Fruit fly (Drosophila melanogaster) whole organism, embryonic: ENCODE data around the gene Appl.

Source experiments
- Atf6 ChIP-seq: fragments of 200-800 bp; sonication (Bioruptor generic); IDR thresholded peaks from 2 replicates; pipeline ENCODE4 v1.3.6; 2022; ENCODE audit warnings: missing biosample characterization, missing genetic modification characterization
- Bdp1 ChIP-seq: fragments of 200-800 bp; sonication (Bioruptor generic); optimal IDR thresholded peaks from 3 replicates; lab custom pipeline; 2016; ENCODE audit warnings: missing biosample characterization, missing genetic modification characterization
- Blimp-1 ChIP-seq: fragments of 200-800 bp; sonication (Bioruptor generic); optimal IDR thresholded peaks from 3 replicates; lab custom pipeline; 2018; ENCODE audit warnings: missing biosample characterization, missing genetic modification characterization, mild to moderate bottlenecking, moderate library complexity, missing genetic modification reagents
- BtbVII ChIP-seq: fragments of 200-800 bp; sonication (Bioruptor generic); optimal IDR thresholded peaks from 3 replicates; lab custom pipeline; 2017; ENCODE audit warnings: missing biosample characterization, mild to moderate bottlenecking, missing genetic modification characterization
- CG10209 ChIP-seq: fragments of 200-800 bp; sonication (Bioruptor generic); optimal IDR thresholded peaks from 3 replicates; lab custom pipeline; 2017; ENCODE audit warnings: missing biosample characterization, mild to moderate bottlenecking, missing genetic modification characterization, missing genetic modification reagents
- CG11085 ChIP-seq: fragments of 200-800 bp; sonication (Bioruptor generic); IDR thresholded peaks from 2 replicates; pipeline ENCODE4 v1.3.6; 2022; ENCODE audit warnings: missing biosample characterization, missing genetic modification characterization
- CG11398 ChIP-seq: fragments of 200-800 bp; sonication (Bioruptor generic); optimal IDR thresholded peaks from 2 replicates; lab custom pipeline; 2016; ENCODE audit warnings: missing biosample characterization, missing genetic modification characterization
- CG12071 ChIP-seq: fragments of 200-800 bp; sonication (Bioruptor generic); optimal IDR thresholded peaks from 3 replicates; lab custom pipeline; 2018; ENCODE audit warnings: missing biosample characterization, mild to moderate bottlenecking, missing genetic modification characterization
- CG15011 ChIP-seq: fragments of 200-800 bp; sonication (Bioruptor generic); optimal IDR thresholded peaks from 3 replicates; lab custom pipeline; 2018; ENCODE audit warnings: missing biosample characterization, mild to moderate bottlenecking, missing genetic modification characterization
- CG1602 ChIP-seq: fragments of 200-800 bp; sonication (Bioruptor generic); optimal IDR thresholded peaks from 3 replicates; lab custom pipeline; 2016; ENCODE audit warnings: missing biosample characterization, missing genetic modification characterization
- CG17359 ChIP-seq: fragments of 200-800 bp; sonication (Bioruptor generic); optimal IDR thresholded peaks from 3 replicates; lab custom pipeline; 2018; ENCODE audit warnings: missing biosample characterization, mild to moderate bottlenecking, missing genetic modification characterization, moderate library complexity
- CG17802 ChIP-seq: fragments of 200-800 bp; sonication (Bioruptor generic); optimal IDR thresholded peaks from 2 replicates; lab custom pipeline; 2018; ENCODE audit warnings: missing biosample characterization, mild to moderate bottlenecking, missing genetic modification characterization, moderate library complexity
- CG18476 ChIP-seq: fragments of 200-800 bp; sonication (Bioruptor generic); optimal IDR thresholded peaks from 2 replicates; lab custom pipeline; 2016; ENCODE audit warnings: missing biosample characterization, mild to moderate bottlenecking, missing genetic modification characterization
- CG18599 ChIP-seq: fragments of 200-800 bp; sonication (Bioruptor generic); optimal IDR thresholded peaks from 3 replicates; lab custom pipeline; 2017; ENCODE audit warnings: missing biosample characterization, missing genetic modification characterization, mild to moderate bottlenecking, moderate library complexity, missing genetic modification reagents
- CG2678 ChIP-seq: fragments of 200-800 bp; sonication (Bioruptor generic); optimal IDR thresholded peaks from 3 replicates; lab custom pipeline; 2019; ENCODE audit warnings: missing biosample characterization, mild to moderate bottlenecking, missing genetic modification characterization, moderate library complexity
- CG3847 ChIP-seq: fragments of 200-800 bp; sonication (Bioruptor generic); IDR thresholded peaks from 2 replicates; pipeline ENCODE4 v1.3.6; 2022; ENCODE audit warnings: missing biosample characterization, missing genetic modification characterization
- CG42726 ChIP-seq: fragments of 200-800 bp; sonication (Bioruptor generic); IDR thresholded peaks from 2 replicates; pipeline ENCODE4 v1.3.6; 2022; ENCODE audit warnings: missing biosample characterization, missing genetic modification characterization; ENCODE audit not compliant: partially characterized antibody
- CG7556 ChIP-seq: fragments of 200-800 bp; sonication (Bioruptor generic); optimal IDR thresholded peaks from 2 replicates; lab custom pipeline; 2017; ENCODE audit warnings: missing biosample characterization, mild to moderate bottlenecking, missing genetic modification characterization
- CG8290 ChIP-seq, 3 experiments: fragments of 200-800 bp; sonication (Bioruptor generic); optimal IDR thresholded peaks; 2 replicates each; lab custom pipeline; 2016 to 2019; ENCODE audit warnings: missing biosample characterization in 3 of 3, missing genetic modification characterization in 3 of 3, mild to moderate bottlenecking in 2 of 3, moderate library complexity in 1 of 3
- CHES-1-like ChIP-seq: fragments of 200-800 bp; sonication (Bioruptor generic); optimal IDR thresholded peaks from 2 replicates; lab custom pipeline; 2016; ENCODE audit warnings: missing biosample characterization, missing genetic modification characterization
- CoRest ChIP-seq: fragments of 200-800 bp; sonication (Bioruptor generic); optimal IDR thresholded peaks from 3 replicates; lab custom pipeline; 2018; ENCODE audit warnings: missing biosample characterization, mild to moderate bottlenecking, missing genetic modification characterization, moderate library complexity
- CrebB ChIP-seq: fragments of 200-800 bp; sonication (Bioruptor generic); optimal IDR thresholded peaks from 3 replicates; lab custom pipeline; 2018; ENCODE audit warnings: missing biosample characterization, mild to moderate bottlenecking, missing genetic modification characterization
- Dll ChIP-seq: fragments of 200-800 bp; sonication (Bioruptor generic); IDR thresholded peaks from 4 replicates; pipeline ENCODE4 v1.3.6; 2022; ENCODE audit warnings: missing biosample characterization, missing genetic modification characterization; ENCODE audit not compliant: partially characterized antibody
- Ets65A ChIP-seq: fragments of 200-800 bp; sonication (Bioruptor generic); peaks from one replicate; lab custom pipeline; 2016; ENCODE audit warnings: missing biosample characterization, missing genetic modification characterization
- HHEX ChIP-seq: fragments of 200-800 bp; sonication (Bioruptor generic); optimal IDR thresholded peaks from 3 replicates; lab custom pipeline; 2017; ENCODE audit warnings: missing biosample characterization, mild to moderate bottlenecking, missing genetic modification characterization, missing genetic modification reagents
- HLH4C ChIP-seq: fragments of 200-800 bp; sonication (Bioruptor generic); IDR thresholded peaks from 3 replicates; pipeline ENCODE4 v1.3.6; 2022; ENCODE audit warnings: missing biosample characterization, missing genetic modification characterization; ENCODE audit not compliant: partially characterized antibody
- HmgZ ChIP-seq: fragments of 200-800 bp; sonication (Bioruptor generic); optimal IDR thresholded peaks from 2 replicates; lab custom pipeline; 2018; ENCODE audit warnings: missing biosample characterization, mild to moderate bottlenecking, missing genetic modification characterization
- Hr78 ChIP-seq, 2 experiments: fragments of 200-800 bp in 1 of 2; fragments of >200 bp in 1 of 2; sonication (Bioruptor generic) in 1 of 2; optimal IDR thresholded peaks; 2 replicates each; lab custom pipeline; 2017 to 2019; ENCODE audit warnings: missing biosample characterization in 2 of 2, missing genetic modification characterization in 2 of 2, mild to moderate bottlenecking in 1 of 2, moderate library complexity in 1 of 2
- Med ChIP-seq: fragments of 200-800 bp; sonication (Bioruptor generic); peaks from one replicate; lab custom pipeline; 2016; ENCODE audit warnings: missing biosample characterization, missing genetic modification characterization, mild to moderate bottlenecking, inconsistent platforms, moderate library complexity
- Nf-YA ChIP-seq: fragments of 200-800 bp; sonication (Bioruptor generic); IDR thresholded peaks from 2 replicates; pipeline ENCODE4 v1.3.6; 2022; ENCODE audit warnings: missing biosample characterization, missing genetic modification characterization
- Nf-YB ChIP-seq: fragments of 200-800 bp; sonication (Bioruptor generic); optimal IDR thresholded peaks from 3 replicates; lab custom pipeline; 2019; ENCODE audit warnings: missing biosample characterization, mild to moderate bottlenecking, missing genetic modification characterization, moderate library complexity
- Stat92E ChIP-seq, 3 experiments: fragments of >200 bp in 2 of 3; fragments of 200-800 bp in 1 of 3; sonication (Bioruptor generic) in 1 of 3; optimal IDR thresholded peaks; 2 replicates each; lab custom pipeline; 2017 to 2019; ENCODE audit warnings: missing biosample characterization in 3 of 3, missing genetic modification characterization in 3 of 3, mild to moderate bottlenecking in 1 of 3, moderate library complexity in 1 of 3
- Vsx1 ChIP-seq: fragments of 200-800 bp; sonication (Bioruptor generic); optimal IDR thresholded peaks from 2 replicates; lab custom pipeline; 2017; ENCODE audit warnings: missing biosample characterization, mild to moderate bottlenecking, missing genetic modification characterization, missing genetic modification reagents
- ac ChIP-seq: fragments of 200-800 bp; sonication (Bioruptor generic); optimal IDR thresholded peaks from 3 replicates; lab custom pipeline; 2017; ENCODE audit warnings: missing biosample characterization, mild to moderate bottlenecking, missing genetic modification characterization
- bsh ChIP-seq, 2 experiments: fragments of 200-800 bp; sonication (Bioruptor generic); optimal IDR thresholded peaks; 2 replicates each; lab custom pipeline; 2017 to 2018; ENCODE audit warnings: mild to moderate bottlenecking in 2 of 2, missing biosample characterization in 2 of 2, missing genetic modification characterization in 2 of 2, moderate library complexity in 1 of 2
- cas ChIP-seq: fragments of 200-800 bp; sonication (Bioruptor generic); IDR thresholded peaks from 2 replicates; pipeline ENCODE4 v1.3.6; 2022; ENCODE audit warnings: missing biosample characterization, missing genetic modification characterization
- crol ChIP-seq: fragments of 200-800 bp; sonication (Bioruptor generic); IDR thresholded peaks from 2 replicates; pipeline ENCODE4 v1.3.6; 2022; ENCODE audit warnings: missing biosample characterization, missing genetic modification characterization
- crp ChIP-seq, 2 experiments: fragments of 200-800 bp; sonication (Bioruptor generic); optimal IDR thresholded peaks; 2 replicates in 1 of 2; 3 replicates in 1 of 2; lab custom pipeline; 2017; ENCODE audit warnings: missing biosample characterization in 2 of 2, missing genetic modification characterization in 2 of 2, mild to moderate bottlenecking in 1 of 2, moderate library complexity in 1 of 2
- fd3F ChIP-seq: fragments of 200-800 bp; sonication (Bioruptor generic); optimal IDR thresholded peaks from 2 replicates; lab custom pipeline; 2018; ENCODE audit warnings: missing biosample characterization, mild to moderate bottlenecking, missing genetic modification characterization, moderate library complexity
- grau ChIP-seq: fragments of 200-800 bp; optimal IDR thresholded peaks from 3 replicates; lab custom pipeline; 2019; ENCODE audit warnings: missing biosample characterization, mild to moderate bottlenecking, missing genetic modification characterization, moderate library complexity
- hbn ChIP-seq: fragments of 200-800 bp; sonication (Bioruptor generic); IDR thresholded peaks from 2 replicates; pipeline ENCODE4 v1.3.6; 2022; ENCODE audit warnings: missing biosample characterization, missing genetic modification characterization; ENCODE audit not compliant: partially characterized antibody
- her ChIP-seq: fragments of 200-800 bp; sonication (Bioruptor generic); optimal IDR thresholded peaks from 2 replicates; lab custom pipeline; 2016; ENCODE audit warnings: missing biosample characterization, missing genetic modification characterization
- mam ChIP-seq: fragments of 200-800 bp; sonication (Bioruptor generic); optimal IDR thresholded peaks from 3 replicates; lab custom pipeline; 2016; ENCODE audit warnings: missing biosample characterization, missing genetic modification characterization
- sob ChIP-seq: fragments of 200-800 bp; sonication (Bioruptor generic); IDR thresholded peaks from 2 replicates; pipeline ENCODE4 v1.3.6; 2022; ENCODE audit warnings: missing biosample characterization, missing genetic modification characterization
- unpg ChIP-seq: fragments of 200-800 bp; sonication (Bioruptor generic); optimal IDR thresholded peaks from 3 replicates; lab custom pipeline; 2018; ENCODE audit warnings: missing biosample characterization, mild to moderate bottlenecking, missing genetic modification characterization, moderate library complexity

Gene Appl

DNA sequence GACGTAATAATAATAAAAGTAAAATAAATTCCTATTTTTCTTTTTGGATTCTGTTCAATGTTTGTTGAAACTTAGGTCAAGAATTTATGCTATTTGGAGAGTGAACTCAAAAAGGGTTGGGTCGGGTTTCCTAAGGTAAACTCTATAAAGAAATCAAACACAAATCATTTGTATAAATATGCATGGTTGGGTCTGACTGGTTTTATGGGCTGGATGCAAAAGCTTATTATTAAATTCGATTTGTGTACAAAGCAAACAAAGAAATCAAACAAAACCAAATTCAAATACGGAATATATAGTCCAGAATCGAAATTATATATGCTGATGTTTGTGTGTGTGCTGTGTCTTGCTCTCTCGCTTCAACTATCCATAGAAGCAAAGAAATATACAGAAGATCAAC lies 14.6 kb upstream of the Appl start (continued):
- TF ChIP-seq CG15011 (peak; percentile 40), Atf6 (GFP tag; lab: Robert Waterston, UW) (peak; percentile 22; the same call in 1 of the 2 replicates), HmgZ (tag; lab: Kevin White, UChicago) (peak; percentile 8), CG18599 (GFP tag; lab: Kevin White, UChicago) (peak; percentile 44), unpg (GFP tag; lab: Kevin White, UChicago) (peak; percentile 16), CG2678 (tag; lab: Kevin White, UChicago) (peak; percentile 48), Vsx1 (peak; percentile 29), CG10209 (GFP tag; lab: Kevin White, UChicago) (peak; percentile 16), CG12071 (GFP tag; lab: Kevin White, UChicago) (peak; percentile 28), fd3F (GFP tag; lab: Kevin White, UChicago) (peak; percentile 40), sob (GFP tag; lab: Robert Waterston, UW) (peak; percentile 21; the same call in 1 of the 2 replicates), CG42726 (GFP tag; lab: Robert Waterston, UW) (no peak), CG17359 (tag; lab: Kevin White, UChicago) (peak; percentile 35), BtbVII (GFP tag; lab: Kevin White, UChicago) (peak; percentile 17), Blimp-1 (peak; percentile 32), mam (no peak), CG7556 (GFP tag; lab: Kevin White, UChicago) (no peak), CHES-1-like (no peak), CG11085 (GFP tag; lab: Robert Waterston, UW) (no peak), CG11398 (GFP tag; lab: Kevin White, UChicago) (no peak), bsh (GFP tag; optimal IDR thresholded peaks at IDR 0.05; lab: Kevin White, UChicago) (peak in 1 of 2 experiments; percentile 35), Med (GFP tag; lab: Kevin White, UChicago) (peak; percentile 82), grau (tag; lab: Kevin White, UChicago) (peak; percentile 13), Nf-YA (no peak), CG8290 (GFP tag; optimal IDR thresholded peaks at IDR 0.05; lab: Kevin White, UChicago) (no peak), CG8290 (tag; optimal IDR thresholded peaks at IDR 0.05; lab: Kevin White, UChicago) (peak in 1 of 2 experiments; percentile 73)
- TF ChIP-seq, all 482 proteins: peak for 47

DNA sequence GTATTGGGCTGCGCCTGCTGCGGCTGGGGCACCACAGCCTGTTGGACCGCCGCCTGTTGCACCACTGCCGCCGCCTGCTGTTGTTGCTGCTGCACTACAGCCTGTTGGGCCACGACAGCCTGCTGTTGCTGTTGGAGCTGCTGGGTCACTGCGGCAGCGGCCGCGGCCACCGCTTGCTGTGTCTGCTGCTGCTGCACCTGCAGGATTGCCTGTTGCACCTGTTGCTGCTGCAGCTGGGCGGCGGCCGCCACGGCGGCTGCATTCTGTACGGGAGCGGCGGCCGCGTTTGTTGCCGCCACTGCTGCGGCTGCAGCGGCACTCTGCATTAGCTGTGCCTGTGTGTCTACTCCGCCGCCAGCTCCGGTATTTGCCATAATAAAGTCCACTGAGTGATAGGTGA lies 11.4 kb upstream of the Appl start:
- TF ChIP-seq ac (GFP tag; lab: Kevin White, UChicago), result peak; percentile 55
- 0 out of 2 replicates have a peak, but pooled peaks have one; percentile 17 for TF ChIP-seq cas (GFP tag; lab: Robert Waterston, UW)
- peak; percentile 77 for TF ChIP-seq Ets65A (GFP tag; lab: Kevin White, UChicago)
- TF ChIP-seq HLH4C (GFP tag; lab: Robert Waterston, UW), result no peak

DNA sequence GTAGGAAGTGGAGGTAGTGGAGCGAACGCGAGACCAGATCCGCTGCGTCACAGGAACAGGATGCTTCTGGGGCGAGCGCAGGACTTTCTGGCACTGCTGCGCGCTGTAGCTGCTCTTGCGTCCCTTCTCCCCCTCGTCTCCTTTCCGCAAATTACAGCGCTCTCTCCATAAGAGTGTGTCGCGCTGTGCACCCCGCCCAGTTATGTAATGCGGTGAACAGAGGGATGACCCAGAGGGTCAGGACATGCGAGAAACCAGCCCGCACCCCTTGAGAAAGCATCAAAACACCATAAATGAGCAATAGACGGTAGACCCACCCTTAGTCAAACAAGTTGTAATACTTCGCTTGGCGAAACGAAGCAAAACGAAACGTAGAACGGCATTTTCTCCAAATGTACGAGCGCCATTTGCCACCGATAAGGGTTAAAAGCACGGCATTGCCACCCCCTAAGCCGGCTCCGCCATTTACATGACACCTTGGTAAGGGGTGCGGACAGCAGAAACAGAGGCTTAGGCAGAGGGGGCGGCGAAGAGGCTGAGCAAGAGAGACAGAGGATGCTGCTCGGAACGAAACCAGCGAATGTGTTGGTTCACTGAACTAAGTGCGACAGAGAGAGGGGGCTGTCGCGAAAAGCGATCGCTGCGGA lies 10.0 kb upstream of the Appl start:
- TF ChIP-seq CG10209 (GFP tag; lab: Kevin White, UChicago) (no peak), Bdp1 (no peak), Med (GFP tag; lab: Kevin White, UChicago) (peak; percentile 43), Nf-YB (GFP tag; lab: Kevin White, UChicago) (peak; percentile 12), crol (peak; percentile 79), CoRest (tag; lab: Kevin White, UChicago) (no peak), hbn (GFP tag; lab: Robert Waterston, UW) (0 out of 2 replicates have a peak, but pooled peaks have one; percentile 13), Stat92E (GFP tag; optimal IDR thresholded peaks at IDR 0.05; lab: Kevin White, UChicago) (no peak), CrebB (tag; lab: Kevin White, UChicago) (no peak), CG1602 (GFP tag; lab: Kevin White, UChicago) (no peak), her (no peak), CG18476 (GFP tag; lab: Kevin White, UChicago) (no peak), crp (GFP tag; optimal IDR thresholded peaks at IDR 0.05; lab: Kevin White, UChicago) (no peak), HHEX (GFP tag; lab: Kevin White, UChicago) (no peak), CG3847 (GFP tag; lab: Robert Waterston, UW) (no peak), Dll (GFP tag; lab: Robert Waterston, UW) (no peak), Hr78 (GFP tag; optimal IDR thresholded peaks at IDR 0.05; lab: Kevin White, UChicago) (no peak), cas (GFP tag; lab: Robert Waterston, UW) (no peak), CG17802 (tag; lab: Kevin White, UChicago) (no peak)
